Worm (Caenorhabditis elegans) whole organism, L3 larva: ENCODE results near the gene mans-4.
A peak's percentile ranks its signal among the peaks of the same experiment; 100 is the strongest.

ENCODE experiments used
- R02D3.7 ChIP-seq: fragments of 150-350 bp; optimal IDR thresholded peaks from 2 replicates; lab custom pipeline; 2014; ENCODE audit warnings: missing biosample characterization, missing genetic modification characterization
- aly-2 ChIP-seq: fragments of 150-350 bp; optimal IDR thresholded peaks from 2 replicates; lab custom pipeline; 2014; ENCODE audit warnings: missing biosample characterization, missing genetic modification characterization
- ama-1 ChIP-seq: fragments of 150-350 bp; optimal IDR thresholded peaks from 2 replicates; lab custom pipeline; 2018
- ceh-16 ChIP-seq: sonication (generic microtip); optimal IDR thresholded peaks from 2 replicates; lab custom pipeline; 2017; ENCODE audit warnings: missing biosample characterization, missing genetic modification characterization
- ceh-28 ChIP-seq: fragments of 150-350 bp; optimal IDR thresholded peaks from 2 replicates; lab custom pipeline; 2014; ENCODE audit warnings: missing biosample characterization, missing genetic modification reagents, missing genetic modification characterization
- ceh-9 ChIP-seq: sonication (generic microtip); optimal IDR thresholded peaks from 2 replicates; lab custom pipeline; 2018; ENCODE audit warnings: missing biosample characterization, missing genetic modification characterization
- daf-12 ChIP-seq: fragments of 150-350 bp; optimal IDR thresholded peaks from 2 replicates; lab custom pipeline; 2014; ENCODE audit warnings: missing biosample characterization, missing genetic modification reagents, missing genetic modification characterization
- egl-5 ChIP-seq: fragments of 150-350 bp; optimal IDR thresholded peaks from 2 replicates; lab custom pipeline; 2017; ENCODE audit warnings: missing biosample characterization, missing genetic modification reagents, missing genetic modification characterization, inconsistent platforms
- elt-1 ChIP-seq: fragments of 150-350 bp; optimal IDR thresholded peaks from 2 replicates; lab custom pipeline; 2014; ENCODE audit warnings: missing biosample characterization, missing genetic modification characterization
- elt-2 ChIP-seq: sonication (generic microtip); optimal IDR thresholded peaks from 2 replicates; lab custom pipeline; 2016; ENCODE audit warnings: missing genetic modification reagents, mild to moderate bottlenecking, missing genetic modification characterization, missing compliant biosample characterization
- elt-3 ChIP-seq, 3 experiments: fragments of 150-350 bp in 1 of 3; sonication (generic microtip) in 2 of 3; optimal IDR thresholded peaks; 2 replicates in 2 of 3; 4 replicates in 1 of 3; lab custom pipeline; 2014 to 2017; ENCODE audit warnings: missing biosample characterization in 3 of 3, missing genetic modification characterization in 3 of 3
- eor-1 ChIP-seq, 2 experiments: fragments of 150-350 bp; optimal IDR thresholded peaks; 2 replicates each; lab custom pipeline; 2014 to 2018; ENCODE audit warnings: missing biosample characterization in 2 of 2, missing genetic modification characterization in 2 of 2
- fkh-10 ChIP-seq: sonication (generic microtip); optimal IDR thresholded peaks from 2 replicates; lab custom pipeline; 2017; ENCODE audit warnings: missing biosample characterization, missing genetic modification reagents, missing genetic modification characterization
- fkh-2 ChIP-seq: fragments of 150-350 bp; optimal IDR thresholded peaks from 2 replicates; lab custom pipeline; 2014; ENCODE audit warnings: missing biosample characterization, missing genetic modification reagents, missing genetic modification characterization
- fos-1 ChIP-seq: fragments of 150-350 bp; optimal IDR thresholded peaks from 2 replicates; lab custom pipeline; 2014; ENCODE audit warnings: missing biosample characterization, missing genetic modification characterization
- hmg-11 ChIP-seq: sonication (generic microtip); optimal IDR thresholded peaks from 2 replicates; lab custom pipeline; 2016; ENCODE audit warnings: missing genetic modification characterization, missing compliant biosample characterization
- jun-1 ChIP-seq: fragments of 150-350 bp; optimal IDR thresholded peaks from 2 replicates; lab custom pipeline; 2014; ENCODE audit warnings: missing biosample characterization, missing genetic modification reagents, missing genetic modification characterization
- lin-39 ChIP-seq: fragments of 150-350 bp; optimal IDR thresholded peaks from 2 replicates; lab custom pipeline; 2018; ENCODE audit warnings: missing biosample characterization, missing genetic modification reagents, missing genetic modification characterization
- lsy-12 ChIP-seq: sonication (generic microtip); optimal IDR thresholded peaks from 2 replicates; lab custom pipeline; 2016; ENCODE audit warnings: mild to moderate bottlenecking, missing genetic modification characterization, missing compliant biosample characterization
- mml-1 ChIP-seq: fragments of 150-350 bp; sonication (generic microtip); optimal IDR thresholded peaks from 3 replicates; lab custom pipeline; 2014; ENCODE audit warnings: missing biosample characterization, missing genetic modification characterization
- nfya-1 ChIP-seq: sonication (generic microtip); optimal IDR thresholded peaks from 2 replicates; lab custom pipeline; 2017; ENCODE audit warnings: missing genetic modification characterization, mild to moderate bottlenecking, missing compliant biosample characterization, antibody characterized with exemption, moderate library complexity; ENCODE audit not compliant: insufficient read depth
- nhr-11 ChIP-seq: fragments of 150-350 bp; optimal IDR thresholded peaks from 2 replicates; lab custom pipeline; 2014; ENCODE audit warnings: missing biosample characterization, missing genetic modification characterization
- nhr-23 ChIP-seq: fragments of 150-350 bp; optimal IDR thresholded peaks from 2 replicates; lab custom pipeline; 2014; ENCODE audit warnings: missing biosample characterization, missing genetic modification reagents, missing genetic modification characterization
- nhr-237 ChIP-seq: fragments of 150-350 bp; optimal IDR thresholded peaks from 2 replicates; lab custom pipeline; 2014; ENCODE audit warnings: missing biosample characterization, missing genetic modification characterization
- nhr-25 ChIP-seq: sonication (generic microtip); optimal IDR thresholded peaks from 2 replicates; lab custom pipeline; 2017; ENCODE audit warnings: missing biosample characterization, missing genetic modification characterization
- nhr-43 ChIP-seq: sonication (generic microtip); optimal IDR thresholded peaks from 2 replicates; lab custom pipeline; 2016; ENCODE audit warnings: mild to moderate bottlenecking, missing genetic modification characterization, missing compliant biosample characterization; ENCODE audit not compliant: poor library complexity, severe bottlenecking
- nhr-67 ChIP-seq: fragments of 150-350 bp; optimal IDR thresholded peaks from 2 replicates; lab custom pipeline; 2014; ENCODE audit warnings: missing biosample characterization, missing genetic modification characterization
- nhr-76 ChIP-seq: fragments of 150-350 bp; sonication (generic microtip); optimal IDR thresholded peaks from 5 replicates; lab custom pipeline; 2014; ENCODE audit warnings: missing biosample characterization, missing genetic modification characterization
- pha-4 ChIP-seq: fragments of 150-350 bp; optimal IDR thresholded peaks from 2 replicates; lab custom pipeline; 2014; ENCODE audit warnings: missing biosample characterization, missing genetic modification reagents, missing genetic modification characterization
- pqm-1 ChIP-seq: fragments of 150-350 bp; optimal IDR thresholded peaks from 2 replicates; lab custom pipeline; 2017; ENCODE audit warnings: missing biosample characterization, missing genetic modification characterization, inconsistent platforms
- sea-2 ChIP-seq: fragments of 150-350 bp; sonication (generic microtip); optimal IDR thresholded peaks from 4 replicates; lab custom pipeline; 2014; ENCODE audit warnings: missing biosample characterization, missing genetic modification reagents, missing genetic modification characterization
- snpc-4 ChIP-seq: fragments of 150-350 bp; optimal IDR thresholded peaks from 2 replicates; lab custom pipeline; 2014; ENCODE audit warnings: missing biosample characterization, missing genetic modification characterization
- tbx-2 ChIP-seq: sonication (generic microtip); optimal IDR thresholded peaks from 2 replicates; lab custom pipeline; 2016; ENCODE audit warnings: mild to moderate bottlenecking, missing genetic modification characterization, missing compliant biosample characterization
- unc-62 ChIP-seq: fragments of 150-350 bp; sonication (generic microtip); optimal IDR thresholded peaks from 4 replicates; lab custom pipeline; 2014; ENCODE audit warnings: missing biosample characterization, missing genetic modification reagents, missing genetic modification characterization
- ztf-11 ChIP-seq: fragments of 150-350 bp; optimal IDR thresholded peaks from 2 replicates; lab custom pipeline; 2014; ENCODE audit warnings: missing biosample characterization, missing genetic modification characterization
- ztf-4 ChIP-seq: fragments of 150-350 bp; optimal IDR thresholded peaks from 2 replicates; lab custom pipeline; 2014; ENCODE audit warnings: missing biosample characterization, missing genetic modification characterization

Gene mans-4

ce11 chrIV:9117700-9118099 is 39.3 kb upstream of the mans-4 start:
- TF ChIP-seq mml-1 (no peak), nhr-25 (tag; lab: Kevin White, UChicago) (no peak), jun-1 (tag; lab: Kevin White, UChicago) (no peak), fos-1 (no peak), aly-2 (tag; lab: Kevin White, UChicago) (no peak), nhr-23 (tag; lab: Kevin White, UChicago) (no peak), nfya-1 (tag; lab: Kevin White, UChicago) (no peak), lsy-12 (tag; lab: Kevin White, UChicago) (no peak), pha-4 (tag; lab: Kevin White, UChicago) (no peak), ceh-16 (tag; lab: Kevin White, UChicago) (no peak), lin-39 (tag; lab: Kevin White, UChicago) (no peak), elt-1 (tag; lab: Kevin White, UChicago) (no peak), eor-1 (tag; optimal IDR thresholded peaks at IDR 0.05; lab: Kevin White, UChicago) (no peak), snpc-4 (no peak), nhr-76 (tag; lab: Kevin White, UChicago) (no peak), nhr-11 (no peak), sea-2 (no peak), ceh-28 (tag; lab: Kevin White, UChicago) (no peak), egl-5 (tag; lab: Kevin White, UChicago) (no peak), fkh-2 (tag; lab: Kevin White, UChicago) (no peak)

- no peak for TF ChIP-seq elt-3 (tag; optimal IDR thresholded peaks at IDR 0.05; lab: Kevin White, UChicago)
- no peak for TF ChIP-seq nhr-237 (tag; lab: Kevin White, UChicago)
- TF ChIP-seq fos-1: no peak
- TF ChIP-seq nhr-67 (tag; lab: Kevin White, UChicago): no peak
- TF ChIP-seq tbx-2 (tag; lab: Kevin White, UChicago): no peak
- no peak for TF ChIP-seq ama-1 (lab: Kevin White, UChicago)
- TF ChIP-seq elt-1 (tag; lab: Kevin White, UChicago): no peak
- TF ChIP-seq lsy-12 (tag; lab: Kevin White, UChicago): no peak
- peak; percentile 66 for TF ChIP-seq elt-2 (tag; lab: Kevin White, UChicago)
- TF ChIP-seq egl-5 (tag; lab: Kevin White, UChicago): no peak
- TF ChIP-seq R02D3.7 (tag; lab: Kevin White, UChicago): no peak
- no peak for TF ChIP-seq ztf-11 (tag; lab: Kevin White, UChicago)
- peak; percentile 35 for TF ChIP-seq pha-4 (tag; lab: Kevin White, UChicago)
- no peak for TF ChIP-seq aly-2 (tag; lab: Kevin White, UChicago)
- no peak for TF ChIP-seq nhr-11
- TF ChIP-seq ceh-16 (tag; lab: Kevin White, UChicago): no peak
Observed at ce11 chrIV:9116452-9116851, 38.1 kb upstream of the mans-4 start.

ce11 chrIV:9114078-9114477 is 35.7 kb upstream of the mans-4 start:
- no peak for TF ChIP-seq unc-62 (GFP tag; lab: Kevin White, UChicago)
- peak; percentile 53 for TF ChIP-seq pha-4 (tag; lab: Kevin White, UChicago)

DNA sequence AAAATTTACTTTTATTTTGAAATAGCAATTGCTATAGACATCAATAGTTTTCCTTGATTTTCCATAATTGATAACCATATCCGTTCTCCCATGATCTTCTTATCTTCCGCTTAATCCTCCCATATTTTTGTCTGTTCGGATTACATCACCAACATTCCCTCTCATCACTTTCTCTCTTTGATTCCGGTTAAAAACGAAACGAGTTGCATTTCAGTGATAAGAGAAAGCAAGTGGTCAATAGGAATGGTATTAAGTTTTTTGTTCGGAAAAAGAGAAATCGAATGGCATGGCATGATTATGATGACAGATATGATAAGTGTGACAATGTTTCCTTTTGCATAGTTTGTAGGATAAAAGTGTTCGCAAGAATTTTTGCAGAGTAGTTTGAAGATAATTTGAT is 33.6 kb upstream of the mans-4 start:
- TF ChIP-seq ceh-16 (tag; lab: Kevin White, UChicago): no peak
- peak; percentile 58 for TF ChIP-seq nhr-43
- TF ChIP-seq pqm-1 (tag; lab: Kevin White, UChicago): peak; percentile 45
- no peak for TF ChIP-seq elt-1 (tag; lab: Kevin White, UChicago)
- no peak for TF ChIP-seq hmg-11 (tag; lab: Kevin White, UChicago)
- TF ChIP-seq ztf-4 (tag; lab: Kevin White, UChicago): no peak
- no peak for TF ChIP-seq egl-5 (tag; lab: Kevin White, UChicago)
- peak; percentile 71 for TF ChIP-seq elt-2 (tag; lab: Kevin White, UChicago)
- TF ChIP-seq snpc-4: no peak
- no peak for TF ChIP-seq jun-1 (tag; lab: Kevin White, UChicago)
- no peak for TF ChIP-seq daf-12 (tag; lab: Kevin White, UChicago)
- peak in 2 of 3 experiments; percentile 20 to 65 for TF ChIP-seq elt-3 (tag; optimal IDR thresholded peaks at IDR 0.05; lab: Kevin White, UChicago)

DNA sequence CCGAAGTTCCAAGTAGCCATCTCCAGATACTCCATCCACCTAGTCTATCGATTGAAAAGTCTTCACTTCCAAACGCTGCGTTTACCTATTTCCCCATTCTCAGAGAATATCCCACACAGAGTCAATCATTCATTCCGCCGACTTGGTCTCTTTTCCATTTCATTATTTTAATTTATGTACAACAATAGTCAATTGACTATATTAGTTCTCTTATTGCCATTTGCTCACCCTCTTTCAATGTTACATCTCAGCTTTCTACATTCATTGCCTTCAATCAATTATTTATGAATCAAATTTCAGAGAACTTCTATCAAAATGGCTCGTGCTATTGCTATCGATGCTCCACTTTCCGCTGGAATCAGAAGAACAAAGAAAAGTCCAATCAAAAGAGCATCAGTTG is 30.3 kb upstream of the mans-4 start, which contains the start of gene aly-1:
Gene aly-1 (plus strand): TSS at position 301 of the 400 bp plus-strand sequence.
- TF ChIP-seq daf-12 (tag; lab: Kevin White, UChicago) (no peak), unc-62 (GFP tag; lab: Kevin White, UChicago) (no peak), nhr-23 (tag; lab: Kevin White, UChicago) (no peak), ceh-9 (tag; lab: Kevin White, UChicago) (no peak), fkh-10 (GFP tag; lab: Kevin White, UChicago) (no peak), lsy-12 (tag; lab: Kevin White, UChicago) (no peak), fos-1 (no peak)
